Worm (Caenorhabditis elegans) whole organism, L3 larva: Measurements from ENCODE around the gene R05G6.5.

Experiments used
- R02D3.7 ChIP-seq: fragments of 150-350 bp; optimal IDR thresholded peaks from 2 replicates; lab custom pipeline; 2014; ENCODE audit warnings: missing biosample characterization, missing genetic modification characterization
- aly-2 ChIP-seq: fragments of 150-350 bp; optimal IDR thresholded peaks from 2 replicates; lab custom pipeline; 2014; ENCODE audit warnings: missing biosample characterization, missing genetic modification characterization
- ama-1 ChIP-seq: fragments of 150-350 bp; optimal IDR thresholded peaks from 2 replicates; lab custom pipeline; 2018
- ceh-16 ChIP-seq: sonication (generic microtip); optimal IDR thresholded peaks from 2 replicates; lab custom pipeline; 2017; ENCODE audit warnings: missing biosample characterization, missing genetic modification characterization
- ceh-28 ChIP-seq: fragments of 150-350 bp; optimal IDR thresholded peaks from 2 replicates; lab custom pipeline; 2014; ENCODE audit warnings: missing biosample characterization, missing genetic modification reagents, missing genetic modification characterization
- ceh-82 ChIP-seq: fragments of 150-350 bp; optimal IDR thresholded peaks from 2 replicates; lab custom pipeline; 2014; ENCODE audit warnings: missing biosample characterization, missing genetic modification characterization
- ceh-9 ChIP-seq: sonication (generic microtip); optimal IDR thresholded peaks from 2 replicates; lab custom pipeline; 2018; ENCODE audit warnings: missing biosample characterization, missing genetic modification characterization
- daf-12 ChIP-seq: fragments of 150-350 bp; optimal IDR thresholded peaks from 2 replicates; lab custom pipeline; 2014; ENCODE audit warnings: missing biosample characterization, missing genetic modification reagents, missing genetic modification characterization
- egl-27 ChIP-seq: sonication (generic microtip); optimal IDR thresholded peaks from 4 replicates; lab custom pipeline; 2017; ENCODE audit warnings: missing biosample characterization, missing genetic modification reagents, missing genetic modification characterization
- egl-5 ChIP-seq: fragments of 150-350 bp; optimal IDR thresholded peaks from 2 replicates; lab custom pipeline; 2017; ENCODE audit warnings: missing biosample characterization, missing genetic modification reagents, missing genetic modification characterization, inconsistent platforms
- elt-2 ChIP-seq: sonication (generic microtip); optimal IDR thresholded peaks from 2 replicates; lab custom pipeline; 2016; ENCODE audit warnings: missing genetic modification reagents, mild to moderate bottlenecking, missing genetic modification characterization, missing compliant biosample characterization
- elt-3 ChIP-seq, 3 experiments: fragments of 150-350 bp in 1 of 3; sonication (generic microtip) in 2 of 3; optimal IDR thresholded peaks; 2 replicates in 2 of 3; 4 replicates in 1 of 3; lab custom pipeline; 2014 to 2017; ENCODE audit warnings: missing biosample characterization in 3 of 3, missing genetic modification characterization in 3 of 3
- eor-1 ChIP-seq, 2 experiments: fragments of 150-350 bp; optimal IDR thresholded peaks; 2 replicates each; lab custom pipeline; 2014 to 2018; ENCODE audit warnings: missing biosample characterization in 2 of 2, missing genetic modification characterization in 2 of 2
- fkh-10 ChIP-seq: sonication (generic microtip); optimal IDR thresholded peaks from 2 replicates; lab custom pipeline; 2017; ENCODE audit warnings: missing biosample characterization, missing genetic modification reagents, missing genetic modification characterization
- fkh-2 ChIP-seq: fragments of 150-350 bp; optimal IDR thresholded peaks from 2 replicates; lab custom pipeline; 2014; ENCODE audit warnings: missing biosample characterization, missing genetic modification reagents, missing genetic modification characterization
- fos-1 ChIP-seq: fragments of 150-350 bp; optimal IDR thresholded peaks from 2 replicates; lab custom pipeline; 2014; ENCODE audit warnings: missing biosample characterization, missing genetic modification characterization
- hmg-11 ChIP-seq: sonication (generic microtip); optimal IDR thresholded peaks from 2 replicates; lab custom pipeline; 2016; ENCODE audit warnings: missing genetic modification characterization, missing compliant biosample characterization
- jun-1 ChIP-seq: fragments of 150-350 bp; optimal IDR thresholded peaks from 2 replicates; lab custom pipeline; 2014; ENCODE audit warnings: missing biosample characterization, missing genetic modification reagents, missing genetic modification characterization
- lin-15B ChIP-seq: fragments of 150-350 bp; optimal IDR thresholded peaks from 2 replicates; lab custom pipeline; 2014; ENCODE audit warnings: missing biosample characterization, missing genetic modification characterization
- lin-39 ChIP-seq: fragments of 150-350 bp; optimal IDR thresholded peaks from 2 replicates; lab custom pipeline; 2018; ENCODE audit warnings: missing biosample characterization, missing genetic modification reagents, missing genetic modification characterization
- lsy-12 ChIP-seq: sonication (generic microtip); optimal IDR thresholded peaks from 2 replicates; lab custom pipeline; 2016; ENCODE audit warnings: mild to moderate bottlenecking, missing genetic modification characterization, missing compliant biosample characterization
- mdl-1 ChIP-seq: fragments of 150-350 bp; optimal IDR thresholded peaks from 2 replicates; lab custom pipeline; 2014; ENCODE audit warnings: missing biosample characterization, missing genetic modification characterization
- nfya-1 ChIP-seq: sonication (generic microtip); optimal IDR thresholded peaks from 2 replicates; lab custom pipeline; 2017; ENCODE audit warnings: missing genetic modification characterization, mild to moderate bottlenecking, missing compliant biosample characterization, antibody characterized with exemption, moderate library complexity; ENCODE audit not compliant: insufficient read depth
- nhr-12 ChIP-seq: fragments of 150-350 bp; optimal IDR thresholded peaks from 2 replicates; lab custom pipeline; 2014; ENCODE audit warnings: missing biosample characterization, missing genetic modification characterization
- nhr-23 ChIP-seq: fragments of 150-350 bp; optimal IDR thresholded peaks from 2 replicates; lab custom pipeline; 2014; ENCODE audit warnings: missing biosample characterization, missing genetic modification reagents, missing genetic modification characterization
- nhr-237 ChIP-seq: fragments of 150-350 bp; optimal IDR thresholded peaks from 2 replicates; lab custom pipeline; 2014; ENCODE audit warnings: missing biosample characterization, missing genetic modification characterization
- nhr-25 ChIP-seq: sonication (generic microtip); optimal IDR thresholded peaks from 2 replicates; lab custom pipeline; 2017; ENCODE audit warnings: missing biosample characterization, missing genetic modification characterization
- nhr-43 ChIP-seq: sonication (generic microtip); optimal IDR thresholded peaks from 2 replicates; lab custom pipeline; 2016; ENCODE audit warnings: mild to moderate bottlenecking, missing genetic modification characterization, missing compliant biosample characterization; ENCODE audit not compliant: poor library complexity, severe bottlenecking
- nhr-77 ChIP-seq: fragments of 150-350 bp; optimal IDR thresholded peaks from 2 replicates; lab custom pipeline; 2014; ENCODE audit warnings: missing biosample characterization, missing genetic modification characterization
- pha-4 ChIP-seq: fragments of 150-350 bp; optimal IDR thresholded peaks from 2 replicates; lab custom pipeline; 2014; ENCODE audit warnings: missing biosample characterization, missing genetic modification reagents, missing genetic modification characterization
- pqm-1 ChIP-seq: fragments of 150-350 bp; optimal IDR thresholded peaks from 2 replicates; lab custom pipeline; 2017; ENCODE audit warnings: missing biosample characterization, missing genetic modification characterization, inconsistent platforms
- sea-2 ChIP-seq: fragments of 150-350 bp; sonication (generic microtip); optimal IDR thresholded peaks from 4 replicates; lab custom pipeline; 2014; ENCODE audit warnings: missing biosample characterization, missing genetic modification reagents, missing genetic modification characterization
- skn-1 ChIP-seq: fragments of 150-350 bp; optimal IDR thresholded peaks from 2 replicates; lab custom pipeline; 2014; ENCODE audit warnings: missing biosample characterization, missing genetic modification characterization
- snpc-4 ChIP-seq: fragments of 150-350 bp; optimal IDR thresholded peaks from 2 replicates; lab custom pipeline; 2014; ENCODE audit warnings: missing biosample characterization, missing genetic modification characterization
- unc-39 ChIP-seq: sonication (generic microtip); optimal IDR thresholded peaks from 4 replicates; lab custom pipeline; 2017; ENCODE audit warnings: missing biosample characterization, missing genetic modification characterization
- ztf-11 ChIP-seq: fragments of 150-350 bp; optimal IDR thresholded peaks from 2 replicates; lab custom pipeline; 2014; ENCODE audit warnings: missing biosample characterization, missing genetic modification characterization
- ztf-4 ChIP-seq: fragments of 150-350 bp; optimal IDR thresholded peaks from 2 replicates; lab custom pipeline; 2014; ENCODE audit warnings: missing biosample characterization, missing genetic modification characterization

The R05G6.5 gene

DNA sequence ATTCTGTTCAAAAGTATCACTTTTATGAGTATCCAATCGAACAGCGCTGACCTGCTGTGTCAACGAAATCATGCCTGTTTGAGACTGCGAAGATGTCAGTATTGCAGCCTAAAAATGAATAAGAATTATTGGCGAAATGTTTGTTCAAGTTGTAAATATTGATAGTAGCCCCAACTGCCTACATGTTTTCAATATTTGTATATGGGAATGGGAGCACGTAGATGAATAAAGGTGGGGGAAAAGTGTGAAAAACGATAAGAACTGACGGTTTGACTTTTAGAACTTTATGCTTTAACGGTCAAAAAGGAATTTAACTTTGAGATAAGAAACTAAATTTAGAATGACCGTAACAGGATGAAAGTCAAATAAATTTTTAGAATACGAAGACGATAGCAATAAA is 12.1 kb downstream of the R05G6.5 start:
- TF ChIP-seq nhr-23 (tag; lab: Kevin White, UChicago) (no peak), pqm-1 (tag; lab: Kevin White, UChicago) (peak; percentile 73), elt-2 (tag; lab: Kevin White, UChicago) (peak; percentile 62), aly-2 (no peak), pha-4 (peak; percentile 50)

DNA sequence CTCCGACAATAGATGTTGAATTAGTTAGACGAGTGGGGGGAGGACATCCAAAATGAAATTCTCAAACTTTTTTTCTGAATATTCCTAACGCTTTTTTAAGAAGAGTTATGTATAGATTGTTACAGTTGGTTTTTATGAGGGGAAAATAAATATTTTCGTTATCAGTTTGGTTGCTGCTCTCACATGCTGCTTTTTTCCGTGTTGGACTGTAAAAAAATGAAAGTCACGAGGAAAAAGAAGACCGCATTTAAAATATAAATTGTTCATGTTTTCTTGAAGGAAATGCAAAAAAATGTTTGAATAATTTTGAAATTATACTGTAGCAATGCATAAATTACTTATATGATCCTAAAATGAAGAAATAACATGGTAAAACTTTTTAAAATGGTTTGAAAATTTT is 12.7 kb downstream of the R05G6.5 start:
- no peak for TF ChIP-seq eor-1 (tag; optimal IDR thresholded peaks at IDR 0.05; lab: Kevin White, UChicago)
- no peak for TF ChIP-seq ceh-28 (tag; lab: Kevin White, UChicago)
- TF ChIP-seq nfya-1 (tag; lab: Kevin White, UChicago): no peak
- no peak for TF ChIP-seq nhr-237 (tag; lab: Kevin White, UChicago)
- TF ChIP-seq egl-5 (tag; lab: Kevin White, UChicago): no peak
- TF ChIP-seq ama-1 (lab: Kevin White, UChicago): no peak
- TF ChIP-seq snpc-4: no peak
- TF ChIP-seq jun-1: no peak
- TF ChIP-seq elt-2 (tag; lab: Kevin White, UChicago): peak; percentile 65
- TF ChIP-seq ztf-11 (tag; lab: Kevin White, UChicago): no peak
- no peak for TF ChIP-seq daf-12
- TF ChIP-seq nhr-23 (tag; lab: Kevin White, UChicago): no peak
- TF ChIP-seq nhr-43 (tag; lab: Kevin White, UChicago): no peak
- TF ChIP-seq nhr-77 (tag; lab: Kevin White, UChicago): no peak
- TF ChIP-seq pqm-1 (tag; lab: Kevin White, UChicago): peak; percentile 50
- TF ChIP-seq pha-4: peak; percentile 48
- TF ChIP-seq ceh-9: no peak
- no peak for TF ChIP-seq hmg-11 (tag; lab: Kevin White, UChicago)

DNA sequence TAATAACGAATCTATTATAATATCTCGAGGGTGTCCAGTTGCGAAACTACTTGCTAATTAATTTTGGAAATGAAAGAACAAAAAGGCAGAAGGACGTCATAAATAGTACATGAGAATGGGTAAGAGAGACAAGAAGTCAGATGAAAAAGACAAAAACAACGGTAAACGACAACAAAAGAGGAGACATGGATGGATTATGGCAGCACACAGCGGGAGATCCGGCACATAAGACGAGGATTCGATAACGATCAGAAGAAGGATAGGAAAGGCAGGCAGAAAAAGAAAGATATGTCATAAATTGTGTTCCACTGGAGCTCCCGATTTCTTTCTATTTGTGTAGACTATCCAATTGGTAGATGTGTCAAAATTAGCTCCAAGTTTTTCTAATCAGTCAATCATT is 13.4 kb downstream of the R05G6.5 start:
- TF ChIP-seq ztf-11 (tag; lab: Kevin White, UChicago): no peak
- no peak for TF ChIP-seq nhr-237 (tag; lab: Kevin White, UChicago)
- TF ChIP-seq nhr-43 (tag; lab: Kevin White, UChicago): no peak
- TF ChIP-seq nhr-23 (tag; lab: Kevin White, UChicago): no peak
- TF ChIP-seq ceh-28 (tag; lab: Kevin White, UChicago): no peak
- TF ChIP-seq skn-1: no peak
- TF ChIP-seq nhr-25 (tag; lab: Kevin White, UChicago): no peak
- no peak for TF ChIP-seq mdl-1
- TF ChIP-seq ceh-82 (tag; lab: Kevin White, UChicago): no peak
- TF ChIP-seq R02D3.7 (tag; lab: Kevin White, UChicago): no peak
- TF ChIP-seq fkh-2 (tag; lab: Kevin White, UChicago): no peak
- TF ChIP-seq nfya-1 (tag; lab: Kevin White, UChicago): no peak
- no peak for TF ChIP-seq ceh-9
- TF ChIP-seq aly-2: no peak
- no peak for TF ChIP-seq pha-4

DNA sequence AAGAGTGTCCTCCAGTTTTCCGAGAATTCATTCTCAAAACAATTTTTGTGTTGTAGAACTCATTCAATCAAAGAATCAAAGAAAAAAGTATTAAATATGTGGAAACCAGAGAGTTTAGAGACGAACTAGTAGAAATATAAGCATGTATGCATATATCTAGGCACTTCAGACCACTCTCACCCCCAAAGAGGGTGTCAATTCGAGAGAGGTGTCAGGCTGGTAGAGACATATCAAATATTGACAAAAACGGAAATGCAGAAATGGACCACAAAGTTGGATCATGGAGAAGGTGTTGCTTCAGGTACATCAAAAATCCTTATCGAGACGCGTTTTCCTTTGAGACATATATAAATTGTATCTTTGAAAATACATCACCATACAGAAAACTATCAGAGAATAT is 15.6 kb downstream of the R05G6.5 start:
- TF ChIP-seq elt-2 (tag; lab: Kevin White, UChicago): no peak
- TF ChIP-seq pha-4: peak; percentile 27
- TF ChIP-seq, all 47 proteins: peak for 1

- peak; percentile 48 for TF ChIP-seq nhr-25 (tag; lab: Kevin White, UChicago)
- TF ChIP-seq ceh-16: no peak
- no peak for TF ChIP-seq lin-15B (tag; lab: Kevin White, UChicago)
- peak; percentile 26 for TF ChIP-seq egl-5 (tag; lab: Kevin White, UChicago)
Observed at ce11 chrIV:7530226-7531070, 22.3 kb downstream of the R05G6.5 start.

DNA sequence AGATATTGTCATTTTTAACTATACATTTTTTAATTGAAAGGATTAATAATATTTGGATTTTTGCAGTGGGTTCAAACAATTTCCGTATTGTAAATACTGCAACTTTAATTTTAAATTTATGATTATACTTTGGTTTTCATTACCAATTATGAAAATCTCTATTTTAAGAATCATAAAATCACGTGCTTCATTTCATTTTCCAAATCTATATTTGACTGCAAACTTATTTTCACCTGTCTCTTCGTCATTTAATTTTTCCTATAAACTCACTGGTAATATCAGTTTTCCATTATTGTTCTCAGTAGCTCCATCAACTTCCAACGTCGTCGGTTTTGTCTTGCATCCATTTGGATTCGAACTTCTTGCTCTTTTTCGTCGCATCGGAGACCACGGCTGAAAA is 24.2 kb downstream of the R05G6.5 start, which contains the start of gene R05G6.1:
R05G6.1 (plus strand) TSS at position 301 of the 400 bp plus-strand sequence.
- TF ChIP-seq egl-5 (tag; lab: Kevin White, UChicago): no peak
- TF ChIP-seq egl-27 (tag; lab: Kevin White, UChicago): no peak
- no peak for TF ChIP-seq lin-39
- no peak for TF ChIP-seq lsy-12 (tag; lab: Kevin White, UChicago)
- no peak for TF ChIP-seq nfya-1 (tag; lab: Kevin White, UChicago)
- no peak for TF ChIP-seq ztf-4 (tag; lab: Kevin White, UChicago)
- no peak for TF ChIP-seq fkh-10 (GFP tag; lab: Kevin White, UChicago)
- TF ChIP-seq sea-2: no peak
- no peak for TF ChIP-seq mdl-1
- TF ChIP-seq nhr-77 (tag; lab: Kevin White, UChicago): no peak
- TF ChIP-seq nhr-237 (tag; lab: Kevin White, UChicago): no peak
- no peak for TF ChIP-seq skn-1
- no peak for TF ChIP-seq nhr-12 (tag; lab: Kevin White, UChicago)
- TF ChIP-seq lin-15B (tag; lab: Kevin White, UChicago): no peak
- no peak for TF ChIP-seq elt-3 (tag; optimal IDR thresholded peaks at IDR 0.05; lab: Kevin White, UChicago)
- TF ChIP-seq fos-1 (tag; lab: Kevin White, UChicago): no peak
- TF ChIP-seq snpc-4: no peak
- no peak for TF ChIP-seq unc-39 (tag; lab: Kevin White, UChicago)
